Fruit fly (Drosophila melanogaster) whole organism, embryonic: ENCODE data around the gene hdly.
A peak's percentile ranks its signal among the peaks of the same experiment; 100 is the strongest.

Source experiments
- B-H1 ChIP-seq: fragments of 200-800 bp; sonication (Bioruptor generic); IDR thresholded peaks from 3 replicates; pipeline ENCODE4 v1.3.6; 2022; ENCODE audit warnings: missing biosample characterization, missing genetic modification characterization
- B-H2 ChIP-seq: fragments of 200-800 bp; sonication (Bioruptor generic); optimal IDR thresholded peaks from 2 replicates; lab custom pipeline; 2018; ENCODE audit warnings: missing biosample characterization, mild to moderate bottlenecking, missing genetic modification characterization
- CG10267 ChIP-seq: fragments of 200-800 bp; sonication (Bioruptor generic); optimal IDR thresholded peaks from 2 replicates; lab custom pipeline; 2018; ENCODE audit warnings: missing biosample characterization, mild to moderate bottlenecking, missing genetic modification characterization, moderate library complexity
- CG10274 ChIP-seq: fragments of 200-800 bp; sonication (Bioruptor generic); optimal IDR thresholded peaks from 3 replicates; lab custom pipeline; 2017; ENCODE audit warnings: missing biosample characterization, mild to moderate bottlenecking, missing genetic modification characterization
- CG10565 ChIP-seq: fragments of 200-800 bp; sonication (Bioruptor generic); optimal IDR thresholded peaks from 3 replicates; lab custom pipeline; 2016; ENCODE audit warnings: missing biosample characterization, mild to moderate bottlenecking, missing genetic modification characterization
- CG12391 ChIP-seq: fragments of 200-800 bp; sonication (Bioruptor generic); optimal IDR thresholded peaks from 3 replicates; lab custom pipeline; 2018; ENCODE audit warnings: missing biosample characterization, mild to moderate bottlenecking, missing genetic modification characterization, moderate library complexity
- CG17385 ChIP-seq: fragments of 200-800 bp; sonication (Bioruptor generic); optimal IDR thresholded peaks from 3 replicates; lab custom pipeline; 2018; ENCODE audit warnings: missing biosample characterization, mild to moderate bottlenecking, missing genetic modification characterization
- CG17802 ChIP-seq: fragments of 200-800 bp; sonication (Bioruptor generic); optimal IDR thresholded peaks from 2 replicates; lab custom pipeline; 2018; ENCODE audit warnings: missing biosample characterization, mild to moderate bottlenecking, missing genetic modification characterization, moderate library complexity
- CG1832 ChIP-seq: fragments of 200-800 bp; sonication (Bioruptor generic); optimal IDR thresholded peaks from 2 replicates; lab custom pipeline; 2017; ENCODE audit warnings: missing biosample characterization, mild to moderate bottlenecking, missing genetic modification characterization, inconsistent platforms
- CG2875 ChIP-seq: fragments of 200-800 bp; sonication (Bioruptor generic); optimal IDR thresholded peaks from 2 replicates; lab custom pipeline; 2017; ENCODE audit warnings: missing biosample characterization, mild to moderate bottlenecking, missing genetic modification characterization, missing genetic modification reagents
- CG34376 ChIP-seq: fragments of 200-800 bp; sonication (Bioruptor generic); optimal IDR thresholded peaks from 2 replicates; lab custom pipeline; 2018; ENCODE audit warnings: missing biosample characterization, mild to moderate bottlenecking, missing genetic modification characterization
- CG4360 ChIP-seq: fragments of 200-800 bp; sonication (Bioruptor generic); IDR thresholded peaks from 2 replicates; pipeline ENCODE4 v1.3.6; 2022; ENCODE audit warnings: missing biosample characterization, missing genetic modification characterization
- CG5180 ChIP-seq: fragments of 200-800 bp; sonication (Bioruptor generic); optimal IDR thresholded peaks from 3 replicates; lab custom pipeline; 2017; ENCODE audit warnings: missing biosample characterization, missing genetic modification characterization, mild to moderate bottlenecking, moderate library complexity, missing genetic modification reagents
- CG6689 ChIP-seq: fragments of 200-800 bp; sonication (Bioruptor generic); IDR thresholded peaks from 2 replicates; pipeline ENCODE4 v1.3.6; 2022; ENCODE audit warnings: missing biosample characterization, missing genetic modification characterization
- CG7372 ChIP-seq: fragments of 200-800 bp; sonication (Bioruptor generic); IDR thresholded peaks from 2 replicates; pipeline ENCODE4 v1.3.6; 2022; ENCODE audit warnings: missing biosample characterization, missing genetic modification characterization
- CG7928 ChIP-seq: fragments of 200-800 bp; sonication (Bioruptor generic); optimal IDR thresholded peaks from 2 replicates; lab custom pipeline; 2017; ENCODE audit warnings: missing biosample characterization, mild to moderate bottlenecking, missing genetic modification characterization
- CG7987 ChIP-seq: fragments of 200-800 bp; sonication (Bioruptor generic); optimal IDR thresholded peaks from 2 replicates; lab custom pipeline; 2018; ENCODE audit warnings: missing biosample characterization, mild to moderate bottlenecking, missing genetic modification characterization, moderate library complexity
- CG8944 ChIP-seq: fragments of 200-800 bp; sonication (Bioruptor generic); optimal IDR thresholded peaks from 3 replicates; lab custom pipeline; 2016; ENCODE audit warnings: missing biosample characterization, missing genetic modification characterization
- CrebB ChIP-seq: fragments of 200-800 bp; sonication (Bioruptor generic); optimal IDR thresholded peaks from 3 replicates; lab custom pipeline; 2018; ENCODE audit warnings: missing biosample characterization, mild to moderate bottlenecking, missing genetic modification characterization
- D ChIP-seq, 2 experiments: fragments of 200-800 bp in 1 of 2; fragments of >200 bp in 1 of 2; sonication (Bioruptor generic) in 1 of 2; optimal IDR thresholded peaks; 2 replicates in 1 of 2; 3 replicates in 1 of 2; lab custom pipeline; 2017; ENCODE audit warnings: mild to moderate bottlenecking in 1 of 2, missing biosample characterization in 1 of 2, missing genetic modification characterization in 1 of 2, missing genetic modification reagents in 1 of 2
- E2f1 ChIP-seq: fragments of 200-800 bp; sonication (Bioruptor generic); IDR thresholded peaks from 2 replicates; pipeline ENCODE4 v1.3.6; 2022; ENCODE audit warnings: missing biosample characterization, missing genetic modification characterization
- Fer1 ChIP-seq: fragments of 200-800 bp; sonication (Bioruptor generic); optimal IDR thresholded peaks from 2 replicates; lab custom pipeline; 2017; ENCODE audit warnings: missing biosample characterization, mild to moderate bottlenecking, missing genetic modification characterization
- Gug ChIP-seq: fragments of 200-800 bp; sonication (Bioruptor generic); IDR thresholded peaks from 4 replicates; pipeline ENCODE4 v1.3.6; 2022; ENCODE audit warnings: missing biosample characterization, missing genetic modification characterization
- H2.0 ChIP-seq: fragments of 200-800 bp; sonication (Bioruptor generic); IDR thresholded peaks from 2 replicates; pipeline ENCODE4 v1.3.6; 2022; ENCODE audit warnings: missing biosample characterization, missing genetic modification characterization
- HLH3B ChIP-seq: fragments of 200-800 bp; sonication (Bioruptor generic); IDR thresholded peaks from 2 replicates; pipeline ENCODE4 v1.3.6; 2022; ENCODE audit warnings: missing biosample characterization, missing genetic modification characterization
- Hsf ChIP-seq: fragments of 200-800 bp; sonication (Bioruptor generic); optimal IDR thresholded peaks from 3 replicates; lab custom pipeline; 2016; ENCODE audit warnings: missing biosample characterization, missing genetic modification characterization
- Kr ChIP-seq: fragments of 200-800 bp; sonication (Bioruptor generic); optimal IDR thresholded peaks from 2 replicates; lab custom pipeline; 2017; ENCODE audit warnings: missing biosample characterization, mild to moderate bottlenecking, missing genetic modification characterization
- NC2β ChIP-seq: fragments of 200-800 bp; sonication (Bioruptor generic); optimal IDR thresholded peaks from 2 replicates; lab custom pipeline; 2016; ENCODE audit warnings: missing biosample characterization, missing genetic modification characterization
- Neu2 ChIP-seq: fragments of 200-800 bp; sonication (Bioruptor generic); optimal IDR thresholded peaks from 3 replicates; lab custom pipeline; 2016; ENCODE audit warnings: missing biosample characterization, missing genetic modification characterization, borderline replicate concordance
- Nf-YB ChIP-seq: fragments of 200-800 bp; sonication (Bioruptor generic); optimal IDR thresholded peaks from 3 replicates; lab custom pipeline; 2019; ENCODE audit warnings: missing biosample characterization, mild to moderate bottlenecking, missing genetic modification characterization, moderate library complexity
- Rfx ChIP-seq: fragments of 200-800 bp; sonication (Bioruptor generic); IDR thresholded peaks from 2 replicates; pipeline ENCODE4 v1.3.6; 2022; ENCODE audit warnings: missing biosample characterization, missing genetic modification characterization
- abd-A ChIP-seq: fragments of 200-800 bp; sonication (Bioruptor generic); optimal IDR thresholded peaks from 3 replicates; lab custom pipeline; 2019; ENCODE audit warnings: missing biosample characterization, mild to moderate bottlenecking, missing genetic modification characterization, moderate library complexity
- ase ChIP-seq: fragments of 200-800 bp; sonication (Bioruptor generic); IDR thresholded peaks from 3 replicates; pipeline ENCODE4 v1.3.6; 2022; ENCODE audit warnings: missing biosample characterization, missing genetic modification characterization
- ci ChIP-seq: fragments of 200-800 bp; sonication (Bioruptor generic); IDR thresholded peaks from 3 replicates; pipeline ENCODE4 v1.3.6; 2022; ENCODE audit warnings: missing biosample characterization, missing genetic modification characterization
- dan ChIP-seq: fragments of 200-800 bp; sonication (Bioruptor generic); IDR thresholded peaks from 2 replicates; pipeline ENCODE4 v1.3.6; 2022; ENCODE audit warnings: missing biosample characterization, missing genetic modification characterization
- dmrt99B ChIP-seq: fragments of 200-800 bp; sonication (Bioruptor generic); optimal IDR thresholded peaks from 2 replicates; lab custom pipeline; 2018; ENCODE audit warnings: missing biosample characterization, mild to moderate bottlenecking, missing genetic modification characterization, moderate library complexity
- fru ChIP-seq: fragments of >200 bp; optimal IDR thresholded peaks from 2 replicates; lab custom pipeline; 2017
- ftz-f1 ChIP-seq: fragments of 200-800 bp; sonication (Bioruptor generic); optimal IDR thresholded peaks from 2 replicates; lab custom pipeline; 2016; ENCODE audit warnings: missing biosample characterization, missing genetic modification characterization
- her ChIP-seq: fragments of 200-800 bp; sonication (Bioruptor generic); optimal IDR thresholded peaks from 2 replicates; lab custom pipeline; 2016; ENCODE audit warnings: missing biosample characterization, missing genetic modification characterization
- jing ChIP-seq: fragments of 200-800 bp; sonication (Bioruptor generic); optimal IDR thresholded peaks from 2 replicates; lab custom pipeline; 2018; ENCODE audit warnings: missing biosample characterization, mild to moderate bottlenecking, missing genetic modification characterization
- pfk ChIP-seq: fragments of 200-800 bp; sonication (Bioruptor generic); optimal IDR thresholded peaks from 2 replicates; lab custom pipeline; 2018; ENCODE audit warnings: missing biosample characterization, mild to moderate bottlenecking, missing genetic modification characterization, moderate library complexity
- pita ChIP-seq: fragments of 200-800 bp; sonication (Bioruptor generic); optimal IDR thresholded peaks from 2 replicates; lab custom pipeline; 2017; ENCODE audit warnings: missing biosample characterization, mild to moderate bottlenecking, missing genetic modification characterization
- sens ChIP-seq: fragments of 200-800 bp; sonication (Bioruptor generic); peaks from one replicate; lab custom pipeline; 2016; ENCODE audit warnings: missing biosample characterization, missing genetic modification characterization
- slbo ChIP-seq: fragments of 200-800 bp; sonication (Bioruptor generic); IDR thresholded peaks from 2 replicates; pipeline ENCODE4 v1.3.6; 2022; ENCODE audit warnings: missing biosample characterization, missing genetic modification characterization
- tgo ChIP-seq: fragments of 200-800 bp; sonication (Bioruptor generic); IDR thresholded peaks from 3 replicates; pipeline ENCODE4 v1.3.6; 2022; ENCODE audit warnings: missing biosample characterization, missing genetic modification characterization
- trh ChIP-seq: fragments of 200-800 bp; sonication (Bioruptor generic); optimal IDR thresholded peaks from 2 replicates; lab custom pipeline; 2016; ENCODE audit warnings: missing biosample characterization, missing genetic modification characterization
- tup ChIP-seq: fragments of 200-800 bp; sonication (Bioruptor generic); optimal IDR thresholded peaks from 2 replicates; lab custom pipeline; 2016; ENCODE audit warnings: missing biosample characterization, mild to moderate bottlenecking, missing genetic modification characterization, moderate library complexity
- z ChIP-seq: fragments of 200-800 bp; sonication (Bioruptor generic); IDR thresholded peaks from 3 replicates; pipeline ENCODE4 v1.3.6; 2022; ENCODE audit warnings: missing biosample characterization, missing genetic modification characterization

Gene hdly

dm6 chr3R:20956875-20957874 is 43.1 kb downstream of the hdly start (continued):
- TF ChIP-seq Neu2 (GFP tag; lab: Kevin White, UChicago) (peak; percentile 1), Kr (GFP tag; lab: Kevin White, UChicago) (no peak), dmrt99B (tag; lab: Kevin White, UChicago) (peak; percentile 92), CG7928 (peak; percentile 58), B-H1 (GFP tag; lab: Robert Waterston, UW) (peak; percentile 34; the same call in 2 of the 3 replicates), trh (GFP tag; lab: Kevin White, UChicago) (peak; percentile 69), E2f1 (GFP tag; lab: Robert Waterston, UW) (peak; percentile 35), Hsf (GFP tag; lab: Kevin White, UChicago) (peak; percentile 85), HLH3B (GFP tag; lab: Robert Waterston, UW) (peak; percentile 33; the same call in 1 of the 2 replicates), CG10274 (GFP tag; lab: Kevin White, UChicago) (peak; percentile 82), CG17802 (peak; percentile 31), CG10267 (tag; lab: Kevin White, UChicago) (peak; percentile 79), CG5180 (peak; percentile 84), D (optimal IDR thresholded peaks at IDR 0.05; lab: Kevin White, UChicago) (no peak), D (GFP tag; optimal IDR thresholded peaks at IDR 0.05; lab: Kevin White, UChicago) (peak; percentile 90), pita (no peak), CG1832 (GFP tag; lab: Kevin White, UChicago) (peak; percentile 48), ci (GFP tag; lab: Robert Waterston, UW) (peak; percentile 48; the same call in 1 of the 3 replicates), her (GFP tag; lab: Kevin White, UChicago) (peak; percentile 60), CG10565 (GFP tag; lab: Kevin White, UChicago) (peak; percentile 34), jing (GFP tag; lab: Kevin White, UChicago) (peak; percentile 71), abd-A (tag; lab: Kevin White, UChicago) (peak; percentile 63), NC2β (GFP tag; lab: Kevin White, UChicago) (peak; percentile 50), CG4360 (GFP tag; lab: Robert Waterston, UW) (no peak), slbo (peak; percentile 73), CG17385 (GFP tag; lab: Kevin White, UChicago) (peak; percentile 87), CG8944 (peak; percentile 62), Rfx (GFP tag; lab: Robert Waterston, UW) (peak; percentile 68), CG12391 (peak; percentile 88), tup (GFP tag; lab: Kevin White, UChicago) (peak; percentile 53), tgo (GFP tag; lab: Robert Waterston, UW) (peak; percentile 73), B-H2 (GFP tag; lab: Kevin White, UChicago) (peak; percentile 75), CG7987 (GFP tag; lab: Kevin White, UChicago) (peak; percentile 28), CG6689 (peak; percentile 69), CG2875 (peak; percentile 79), Fer1 (GFP tag; lab: Kevin White, UChicago) (peak; percentile 90), pfk (GFP tag; lab: Kevin White, UChicago) (no peak), fru (lab: Kevin White, UChicago) (no peak), ase (GFP tag; lab: Robert Waterston, UW) (0 out of 3 replicates have a peak, but pooled peaks have one; percentile 20), CG7372 (GFP tag; lab: Robert Waterston, UW) (0 out of 2 replicates have a peak, but pooled peaks have one; percentile 15), Nf-YB (GFP tag; lab: Kevin White, UChicago) (peak; percentile 72), dan (GFP tag; lab: Robert Waterston, UW) (no peak), Gug (GFP tag; lab: Robert Waterston, UW) (peak; percentile 65), sens (GFP tag; lab: Kevin White, UChicago) (peak; percentile 94), CrebB (tag; lab: Kevin White, UChicago) (no peak), ftz-f1 (GFP tag; lab: Kevin White, UChicago) (peak; percentile 42), z (GFP tag; lab: Robert Waterston, UW) (no peak), H2.0 (no peak), CG34376 (GFP tag; lab: Kevin White, UChicago) (peak; percentile 92)
